Fruit fly (Drosophila melanogaster): Measurements from ENCODE around the gene CG2938.

Gene CG2938

DNA sequence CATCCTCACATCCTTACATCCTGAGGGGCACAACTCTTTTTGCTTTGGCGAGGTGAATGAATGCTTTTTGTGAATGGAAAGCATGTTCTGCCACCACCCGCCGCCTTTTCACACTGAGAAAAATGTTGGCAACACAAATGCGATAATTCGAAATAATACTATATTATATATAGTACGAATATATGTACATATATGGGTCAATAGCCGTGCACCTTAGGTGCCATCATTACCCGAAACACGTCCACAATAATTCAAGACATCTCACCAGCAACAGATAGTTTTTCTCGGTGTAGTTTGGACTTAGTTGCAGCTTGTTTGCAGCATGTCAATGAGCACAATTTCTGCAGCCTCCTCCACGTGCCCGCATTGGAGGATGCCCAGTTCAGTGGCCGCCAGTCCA, 4.6 kb downstream of the CG2938 start (continued):
- peak; percentile 39 for TF ChIP-seq Oli (tag; optimal IDR thresholded peaks at IDR 0.05)
- TF ChIP-seq exex (tag; optimal IDR thresholded peaks at IDR 0.05) = no peak
- peak; percentile 35 for TF ChIP-seq CG10979 (tag; optimal IDR thresholded peaks at IDR 0.05)
- peak; percentile 13 for TF ChIP-seq ATbp (GFP tag; optimal IDR thresholded peaks at IDR 0.05)
- peak; percentile 33 for TF ChIP-seq az2 (GFP tag; optimal IDR thresholded peaks at IDR 0.05)
- TF ChIP-seq Blimp-1 (GFP tag; optimal IDR thresholded peaks at IDR 0.05) = peak; percentile 35
- peak; percentile 24 for TF ChIP-seq CG15514 (GFP tag; optimal IDR thresholded peaks at IDR 0.05)
- TF ChIP-seq Med (GFP tag) = peak; percentile 68
- no peak for TF ChIP-seq zfh2 (GFP tag; optimal IDR thresholded peaks at IDR 0.05)
- peak; percentile 5 for TF ChIP-seq jing (GFP tag; optimal IDR thresholded peaks at IDR 0.05)
- TF ChIP-seq CG11504 (tag; optimal IDR thresholded peaks at IDR 0.05) = peak; percentile 59
- peak in 1 of 2 experiments; percentile 20 for TF ChIP-seq Hr51 (GFP tag; optimal IDR thresholded peaks at IDR 0.05)
- TF ChIP-seq pan (optimal IDR thresholded peaks at IDR 0.05) = no peak
- no peak for TF ChIP-seq pan (GFP tag; optimal IDR thresholded peaks at IDR 0.05 in 1 of 2, IDR thresholded peaks at IDR 0.05 in 1 of 2)
- TF ChIP-seq CG4404 (GFP tag; IDR thresholded peaks at IDR 0.05) = no peak
- TF ChIP-seq Aef1 (GFP tag; IDR thresholded peaks at IDR 0.05) = 0 out of 3 replicates have a peak, but pooled peaks have one; percentile 11
- no peak for TF ChIP-seq Antp (GFP tag; optimal IDR thresholded peaks at IDR 0.05)
- TF ChIP-seq p53 (GFP tag; optimal IDR thresholded peaks at IDR 0.05) = no peak
- TF ChIP-seq Fer1 (GFP tag; optimal IDR thresholded peaks at IDR 0.05) = peak; percentile 19
- TF ChIP-seq bsh (GFP tag; optimal IDR thresholded peaks at IDR 0.05) = peak; percentile 36 to 51
- TF ChIP-seq CG8359 (GFP tag; optimal IDR thresholded peaks at IDR 0.05; ENCODE audit: borderline replicate concordance) = peak; percentile 26
- peak; percentile 25; the same call in 1 of the 2 replicates for TF ChIP-seq CG14667 (GFP tag; IDR thresholded peaks at IDR 0.05)
- peak; percentile 32 for TF ChIP-seq CG2712 (tag; optimal IDR thresholded peaks at IDR 0.05)
- peak; percentile 20 for TF ChIP-seq nom (GFP tag; optimal IDR thresholded peaks at IDR 0.05)
- peak in 1 of 3 experiments; percentile 18 for TF ChIP-seq lola (GFP tag; optimal IDR thresholded peaks at IDR 0.05)
- TF ChIP-seq dpn (GFP tag; optimal IDR thresholded peaks at IDR 0.05) = no peak
- TF ChIP-seq CG13424 (tag; optimal IDR thresholded peaks at IDR 0.05) = peak; percentile 21
- TF ChIP-seq CG8765 (GFP tag; IDR thresholded peaks at IDR 0.05) = no peak
- TF ChIP-seq Camta (GFP tag; optimal IDR thresholded peaks at IDR 0.05) = no peak
- no peak for TF ChIP-seq D (optimal IDR thresholded peaks at IDR 0.05)
- TF ChIP-seq D (GFP tag; optimal IDR thresholded peaks at IDR 0.05) = peak; percentile 1
- TF ChIP-seq Xrp1 (GFP tag; IDR thresholded peaks at IDR 0.05) = peak; percentile 21; the same call in 1 of the 2 replicates
- TF ChIP-seq seq (GFP tag; IDR thresholded peaks at IDR 0.05) = no peak
- peak; percentile 74 for TF ChIP-seq Drgx (GFP tag; IDR thresholded peaks at IDR 0.05)
- no peak for TF ChIP-seq Nf-YA (GFP tag; IDR thresholded peaks at IDR 0.05)
- peak; percentile 6 for TF ChIP-seq lab (GFP tag; optimal IDR thresholded peaks at IDR 0.05)
- TF ChIP-seq gem (tag; optimal IDR thresholded peaks at IDR 0.05) = peak; percentile 55
- 0 out of 2 replicates have a peak, but pooled peaks have one; percentile 7 for TF ChIP-seq stc (GFP tag; IDR thresholded peaks at IDR 0.05)
- TF ChIP-seq Eip74EF (GFP tag; optimal IDR thresholded peaks at IDR 0.05) = no peak
- peak; percentile 49; the same call in 1 of the 3 replicates for TF ChIP-seq row (GFP tag; IDR thresholded peaks at IDR 0.05)
- 0 out of 2 replicates have a peak, but pooled peaks have one; percentile 15 for TF ChIP-seq lmd (GFP tag; IDR thresholded peaks at IDR 0.05)
- no peak for TF ChIP-seq unc-4 (GFP tag; IDR thresholded peaks at IDR 0.05; ENCODE audit: partially characterized antibody)
- peak; percentile 30 for TF ChIP-seq CG17359 (tag; optimal IDR thresholded peaks at IDR 0.05)
- no peak; the same call in 1 of the 2 replicates for TF ChIP-seq CG9932 (GFP tag; IDR thresholded peaks at IDR 0.05)
- no peak for TF ChIP-seq hkb (optimal IDR thresholded peaks at IDR 0.05)
- TF ChIP-seq hkb (GFP tag; IDR thresholded peaks at IDR 0.05) = peak; percentile 52; the same call in 1 of the 2 replicates
- TF ChIP-seq CG14710 (tag; optimal IDR thresholded peaks at IDR 0.05) = peak; percentile 11
- peak; percentile 31 for TF ChIP-seq fd96Cb (tag; optimal IDR thresholded peaks at IDR 0.05)
- no peak for TF ChIP-seq Fer3 (tag; optimal IDR thresholded peaks at IDR 0.05)

Data from whole organism, embryonic.